Fruit fly (Drosophila melanogaster) whole organism, embryonic: Measurements from ENCODE around the gene CG7943.

Experiments used
- B-H1 ChIP-seq: fragments of 200-800 bp; sonication (Bioruptor generic); IDR thresholded peaks from 3 replicates; pipeline ENCODE4 v1.3.6; 2022; ENCODE audit warnings: missing biosample characterization, missing genetic modification characterization
- CG10565 ChIP-seq: fragments of 200-800 bp; sonication (Bioruptor generic); optimal IDR thresholded peaks from 3 replicates; lab custom pipeline; 2016; ENCODE audit warnings: missing biosample characterization, mild to moderate bottlenecking, missing genetic modification characterization
- CG13296 ChIP-seq: fragments of 200-800 bp; sonication (Bioruptor generic); optimal IDR thresholded peaks from 3 replicates; lab custom pipeline; 2018; ENCODE audit warnings: missing biosample characterization, mild to moderate bottlenecking, missing genetic modification characterization
- CG14441 ChIP-seq: fragments of 200-800 bp; sonication (Bioruptor generic); IDR thresholded peaks from 2 replicates; pipeline ENCODE4 v1.3.6; 2022; ENCODE audit warnings: missing biosample characterization, missing genetic modification characterization
- CG14860 ChIP-seq: fragments of 200-800 bp; sonication (Bioruptor generic); IDR thresholded peaks from 3 replicates; pipeline ENCODE4 v1.3.6; 2022; ENCODE audit warnings: missing biosample characterization, missing genetic modification characterization; ENCODE audit not compliant: partially characterized antibody
- CG1529 ChIP-seq: fragments of 200-800 bp; sonication (Bioruptor generic); optimal IDR thresholded peaks from 3 replicates; lab custom pipeline; 2018; ENCODE audit warnings: missing biosample characterization, missing genetic modification characterization
- CG15479 ChIP-seq: fragments of 200-800 bp; sonication (Bioruptor generic); optimal IDR thresholded peaks from 3 replicates; lab custom pipeline; 2019; ENCODE audit warnings: missing biosample characterization, mild to moderate bottlenecking, missing genetic modification characterization, moderate library complexity
- CG17359 ChIP-seq: fragments of 200-800 bp; sonication (Bioruptor generic); optimal IDR thresholded peaks from 3 replicates; lab custom pipeline; 2018; ENCODE audit warnings: missing biosample characterization, mild to moderate bottlenecking, missing genetic modification characterization, moderate library complexity
- CG2678 ChIP-seq: fragments of 200-800 bp; sonication (Bioruptor generic); optimal IDR thresholded peaks from 3 replicates; lab custom pipeline; 2019; ENCODE audit warnings: missing biosample characterization, mild to moderate bottlenecking, missing genetic modification characterization, moderate library complexity
- CG30403 ChIP-seq: fragments of 200-800 bp; sonication (Bioruptor generic); optimal IDR thresholded peaks from 3 replicates; lab custom pipeline; 2016; ENCODE audit warnings: missing biosample characterization, missing genetic modification characterization
- CG32532 ChIP-seq: fragments of 200-800 bp; sonication (Bioruptor generic); IDR thresholded peaks from 2 replicates; pipeline ENCODE4 v1.3.6; 2022; ENCODE audit warnings: missing biosample characterization, missing genetic modification characterization
- CG4360 ChIP-seq: fragments of 200-800 bp; sonication (Bioruptor generic); IDR thresholded peaks from 2 replicates; pipeline ENCODE4 v1.3.6; 2022; ENCODE audit warnings: missing biosample characterization, missing genetic modification characterization
- CG4424 ChIP-seq: fragments of 200-800 bp; sonication (Bioruptor generic); optimal IDR thresholded peaks from 3 replicates; lab custom pipeline; 2016; ENCODE audit warnings: missing biosample characterization, missing genetic modification characterization
- CG5180 ChIP-seq: fragments of 200-800 bp; sonication (Bioruptor generic); optimal IDR thresholded peaks from 3 replicates; lab custom pipeline; 2017; ENCODE audit warnings: missing biosample characterization, missing genetic modification characterization, mild to moderate bottlenecking, moderate library complexity, missing genetic modification reagents
- CG7357 ChIP-seq: fragments of 200-800 bp; sonication (Bioruptor generic); IDR thresholded peaks from 3 replicates; pipeline ENCODE4 v1.3.6; 2022; ENCODE audit warnings: missing biosample characterization, missing genetic modification characterization
- CG8089 ChIP-seq: fragments of 200-800 bp; sonication (Bioruptor generic); optimal IDR thresholded peaks from 3 replicates; lab custom pipeline; 2016; ENCODE audit warnings: missing biosample characterization, missing genetic modification characterization
- CG9876 ChIP-seq: fragments of 200-800 bp; sonication (Bioruptor generic); optimal IDR thresholded peaks from 2 replicates; lab custom pipeline; 2016; ENCODE audit warnings: missing biosample characterization, missing genetic modification characterization
- Dad ChIP-seq: fragments of 200-800 bp; sonication (Bioruptor generic); optimal IDR thresholded peaks from 3 replicates; lab custom pipeline; 2016; ENCODE audit warnings: missing biosample characterization, missing genetic modification characterization
- Doc3 ChIP-seq: fragments of 200-800 bp; sonication (Bioruptor generic); IDR thresholded peaks from 3 replicates; pipeline ENCODE4 v1.3.6; 2022; ENCODE audit warnings: missing biosample characterization, missing genetic modification characterization; ENCODE audit not compliant: partially characterized antibody
- Dref ChIP-seq: fragments of 200-800 bp; sonication (Bioruptor generic); IDR thresholded peaks from 2 replicates; pipeline ENCODE4 v1.3.6; 2022; ENCODE audit warnings: missing biosample characterization, missing genetic modification characterization
- ERR ChIP-seq: fragments of 200-800 bp; sonication (Bioruptor generic); optimal IDR thresholded peaks from 2 replicates; lab custom pipeline; 2016; ENCODE audit warnings: missing biosample characterization, missing genetic modification characterization
- Fer1 ChIP-seq: fragments of 200-800 bp; sonication (Bioruptor generic); optimal IDR thresholded peaks from 2 replicates; lab custom pipeline; 2017; ENCODE audit warnings: missing biosample characterization, mild to moderate bottlenecking, missing genetic modification characterization
- Fer2 ChIP-seq: fragments of 200-800 bp; sonication (Bioruptor generic); optimal IDR thresholded peaks from 2 replicates; lab custom pipeline; 2018; ENCODE audit warnings: missing biosample characterization, mild to moderate bottlenecking, missing genetic modification characterization, moderate library complexity
- GATAe ChIP-seq: fragments of 200-800 bp; sonication (Bioruptor generic); conservative IDR thresholded peaks from 2 replicates; pipeline ENCODE4 v1.3.6; 2022; ENCODE audit warnings: missing biosample characterization, missing genetic modification characterization
- H2.0 ChIP-seq: fragments of 200-800 bp; sonication (Bioruptor generic); IDR thresholded peaks from 2 replicates; pipeline ENCODE4 v1.3.6; 2022; ENCODE audit warnings: missing biosample characterization, missing genetic modification characterization
- HmgZ ChIP-seq: fragments of 200-800 bp; sonication (Bioruptor generic); optimal IDR thresholded peaks from 2 replicates; lab custom pipeline; 2018; ENCODE audit warnings: missing biosample characterization, mild to moderate bottlenecking, missing genetic modification characterization
- Hr78 ChIP-seq, 2 experiments: fragments of 200-800 bp in 1 of 2; fragments of >200 bp in 1 of 2; sonication (Bioruptor generic) in 1 of 2; optimal IDR thresholded peaks; 2 replicates each; lab custom pipeline; 2017 to 2019; ENCODE audit warnings: missing biosample characterization in 2 of 2, missing genetic modification characterization in 2 of 2, mild to moderate bottlenecking in 1 of 2, moderate library complexity in 1 of 2
- Lhr ChIP-seq: fragments of 200-800 bp; sonication (Bioruptor generic); optimal IDR thresholded peaks from 3 replicates; lab custom pipeline; 2017; ENCODE audit warnings: mild to moderate bottlenecking, missing biosample characterization, missing genetic modification reagents, missing genetic modification characterization
- Meics ChIP-seq: fragments of 200-800 bp; sonication (Bioruptor generic); optimal IDR thresholded peaks from 2 replicates; lab custom pipeline; 2017; ENCODE audit warnings: missing biosample characterization, mild to moderate bottlenecking, missing genetic modification characterization
- Mrtf ChIP-seq: fragments of 200-800 bp; sonication (Bioruptor generic); IDR thresholded peaks from 3 replicates; pipeline ENCODE4 v1.3.6; 2022; ENCODE audit warnings: missing biosample characterization, missing genetic modification characterization
- Myb ChIP-seq: fragments of 200-800 bp; sonication (Bioruptor generic); optimal IDR thresholded peaks from 2 replicates; lab custom pipeline; 2016; ENCODE audit warnings: missing biosample characterization, missing genetic modification characterization
- NFAT ChIP-seq: fragments of 200-800 bp; sonication (Bioruptor generic); IDR thresholded peaks from 2 replicates; pipeline ENCODE4 v1.3.6; 2022; ENCODE audit warnings: missing biosample characterization, missing genetic modification characterization
- Opbp ChIP-seq: fragments of 200-800 bp; sonication (Bioruptor generic); IDR thresholded peaks from 3 replicates; pipeline ENCODE4 v1.3.6; 2022; ENCODE audit warnings: missing biosample characterization, missing genetic modification characterization; ENCODE audit not compliant: partially characterized antibody
- al ChIP-seq: fragments of 200-800 bp; sonication (Bioruptor generic); IDR thresholded peaks from 2 replicates; pipeline ENCODE4 v1.3.6; 2022; ENCODE audit warnings: missing biosample characterization, missing genetic modification characterization
- corto ChIP-seq: fragments of 200-800 bp; sonication (Bioruptor generic); optimal IDR thresholded peaks from 2 replicates; lab custom pipeline; 2016; ENCODE audit warnings: missing biosample characterization, mild to moderate bottlenecking, missing genetic modification characterization, moderate library complexity
- crc ChIP-seq: fragments of 200-800 bp; sonication (Bioruptor generic); optimal IDR thresholded peaks from 2 replicates; lab custom pipeline; 2016; ENCODE audit warnings: missing biosample characterization, missing genetic modification characterization
- gsb-n ChIP-seq: fragments of 200-800 bp; sonication (Bioruptor generic); optimal IDR thresholded peaks from 3 replicates; lab custom pipeline; 2018; ENCODE audit warnings: missing biosample characterization, mild to moderate bottlenecking, missing genetic modification characterization
- insv ChIP-seq, 2 experiments: fragments of 200-800 bp; sonication (Bioruptor generic); optimal IDR thresholded peaks; 3 replicates each; lab custom pipeline; 2016 to 2018; ENCODE audit warnings: missing biosample characterization in 2 of 2, missing genetic modification characterization in 2 of 2
- lmd ChIP-seq: fragments of 200-800 bp; sonication (Bioruptor generic); IDR thresholded peaks from 2 replicates; pipeline ENCODE4 v1.3.6; 2022; ENCODE audit warnings: missing biosample characterization, missing genetic modification characterization
- odd ChIP-seq: fragments of 200-800 bp; sonication (Bioruptor generic); optimal IDR thresholded peaks from 2 replicates; lab custom pipeline; 2017; ENCODE audit warnings: missing biosample characterization, mild to moderate bottlenecking, missing genetic modification characterization
- p53 ChIP-seq: fragments of 200-800 bp; sonication (Bioruptor generic); optimal IDR thresholded peaks from 2 replicates; lab custom pipeline; 2016; ENCODE audit warnings: missing biosample characterization, missing genetic modification characterization
- psq ChIP-seq: fragments of 200-800 bp; sonication (Bioruptor generic); optimal IDR thresholded peaks from 2 replicates; lab custom pipeline; 2017; ENCODE audit warnings: missing biosample characterization, missing genetic modification characterization
- slbo ChIP-seq: fragments of 200-800 bp; sonication (Bioruptor generic); IDR thresholded peaks from 2 replicates; pipeline ENCODE4 v1.3.6; 2022; ENCODE audit warnings: missing biosample characterization, missing genetic modification characterization
- toy ChIP-seq: fragments of 200-800 bp; sonication (Bioruptor generic); IDR thresholded peaks from 2 replicates; pipeline ENCODE4 v1.3.6; 2022; ENCODE audit warnings: missing biosample characterization, missing genetic modification characterization
- trem ChIP-seq: fragments of 200-800 bp; optimal IDR thresholded peaks from 3 replicates; lab custom pipeline; 2019; ENCODE audit warnings: missing biosample characterization, mild to moderate bottlenecking, missing genetic modification characterization, moderate library complexity
- vnd ChIP-seq: fragments of 200-800 bp; sonication (Bioruptor generic); IDR thresholded peaks from 3 replicates; pipeline ENCODE4 v1.3.6; 2022; ENCODE audit warnings: missing biosample characterization, missing genetic modification characterization; ENCODE audit not compliant: partially characterized antibody
- yki ChIP-seq: fragments of >200 bp; optimal IDR thresholded peaks from 3 replicates; lab custom pipeline; 2018
- zen2 ChIP-seq: fragments of 200-800 bp; sonication (Bioruptor generic); IDR thresholded peaks from 3 replicates; pipeline ENCODE4 v1.3.6; 2022; ENCODE audit warnings: missing biosample characterization, missing genetic modification characterization; ENCODE audit not compliant: partially characterized antibody
- zf30C ChIP-seq: fragments of 200-800 bp; sonication (Bioruptor generic); optimal IDR thresholded peaks from 3 replicates; lab custom pipeline; 2018; ENCODE audit warnings: missing biosample characterization, mild to moderate bottlenecking, missing genetic modification characterization

Gene CG7943

DNA sequence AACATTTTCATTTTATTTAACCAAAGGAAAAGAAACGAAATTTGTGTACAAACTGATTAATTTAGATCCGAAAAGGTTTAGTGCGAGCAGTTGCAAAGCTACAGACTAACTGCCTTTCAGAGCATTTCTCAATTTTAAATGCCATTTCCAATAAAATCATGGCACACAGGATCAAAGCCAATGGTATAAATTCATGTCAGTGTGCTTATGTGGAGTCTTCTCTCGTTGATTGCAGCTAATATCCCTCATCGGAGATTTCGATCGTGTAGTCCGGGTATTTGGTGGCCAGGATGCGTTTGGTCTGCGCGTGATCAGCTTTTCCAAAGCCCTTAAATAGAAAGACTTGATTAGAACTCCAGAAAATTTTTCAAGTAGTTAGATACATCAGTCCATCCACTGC, 7.6 kb upstream of the CG7943 start, which contains the start of gene janB:
janB (minus strand) TSS at position 101 of the 400 bp plus-strand sequence.
- TF ChIP-seq Fer1 (GFP tag; lab: Kevin White, UChicago) (no peak), GATAe (GFP tag; lab: Robert Waterston, UW) (no peak), CG10565 (GFP tag; lab: Kevin White, UChicago) (no peak), CG30403 (no peak), zen2 (no peak), CG15479 (GFP tag; lab: Kevin White, UChicago) (no peak), lmd (GFP tag; lab: Robert Waterston, UW) (no peak), CG9876 (no peak), CG17359 (tag; lab: Kevin White, UChicago) (no peak)

DNA sequence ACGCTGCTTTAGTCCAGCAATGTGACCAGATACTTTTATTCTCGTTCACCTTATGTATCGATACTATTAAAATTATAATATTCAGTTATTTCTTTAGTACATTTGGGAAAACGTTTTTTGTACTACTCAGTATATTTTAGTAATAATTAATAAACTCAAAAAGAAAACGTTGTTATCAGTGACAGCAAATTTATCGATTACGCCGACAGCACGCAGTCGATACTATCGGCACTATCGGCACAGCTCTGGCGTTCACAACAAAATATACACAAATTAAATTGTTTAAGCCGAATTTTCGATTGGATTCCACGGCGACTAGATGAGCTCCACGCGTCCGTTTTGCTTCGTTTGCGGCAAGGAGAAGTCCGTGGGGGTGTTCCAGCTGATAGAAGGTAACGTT, 6.8 kb upstream of the CG7943 start, which contains the start of the genes janA, Sry-alpha and Sry-beta:
janA (minus strand) TSS at position 40 of the 400 bp plus-strand sequence.
Sry-alpha (plus strand) TSS at position 226 of the 400 bp plus-strand sequence.
Sry-beta (plus strand) TSS at position 226 of the 400 bp plus-strand sequence.
- TF ChIP-seq CG8089 (GFP tag; lab: Kevin White, UChicago) = no peak
- TF ChIP-seq al = no peak
- no peak for TF ChIP-seq CG15479 (GFP tag; lab: Kevin White, UChicago)
- TF ChIP-seq Hr78 (GFP tag; optimal IDR thresholded peaks at IDR 0.05; lab: Kevin White, UChicago) = no peak
- TF ChIP-seq Fer2 = no peak
- no peak for TF ChIP-seq ERR (GFP tag; lab: Kevin White, UChicago)
- peak; percentile 24 for TF ChIP-seq Lhr (GFP tag; lab: Kevin White, UChicago)
- no peak for TF ChIP-seq CG2678 (tag; lab: Kevin White, UChicago)
- no peak for TF ChIP-seq zf30C (GFP tag; lab: Kevin White, UChicago)
- TF ChIP-seq H2.0 (GFP tag; lab: Robert Waterston, UW) = no peak
- TF ChIP-seq toy (GFP tag; lab: Robert Waterston, UW) = no peak
- TF ChIP-seq CG30403 = peak; percentile 16
- TF ChIP-seq Opbp (GFP tag; lab: Robert Waterston, UW) = peak; percentile 98
- TF ChIP-seq CG10565 (GFP tag; lab: Kevin White, UChicago) = no peak
- no peak for TF ChIP-seq Dad (GFP tag; lab: Kevin White, UChicago)
- no peak for TF ChIP-seq odd
- no peak for TF ChIP-seq NFAT (GFP tag; lab: Robert Waterston, UW)
- TF ChIP-seq B-H1 (GFP tag; lab: Robert Waterston, UW) = no peak
- TF ChIP-seq vnd (GFP tag; lab: Robert Waterston, UW) = peak; percentile 100
- peak; percentile 99 for TF ChIP-seq zen2
- no peak; the same call in 1 of the 2 replicates for TF ChIP-seq CG32532
- TF ChIP-seq CG4360 (GFP tag; lab: Robert Waterston, UW) = no peak; the same call in 1 of the 2 replicates
- TF ChIP-seq trem (tag; lab: Kevin White, UChicago) = peak; percentile 75
- TF ChIP-seq CG4424 (GFP tag; lab: Kevin White, UChicago) = no peak
- no peak for TF ChIP-seq corto (GFP tag; lab: Kevin White, UChicago)
- TF ChIP-seq Doc3 = peak; percentile 100
- peak; percentile 92 for TF ChIP-seq Dref (GFP tag; lab: Robert Waterston, UW)
- TF ChIP-seq CG13296 (GFP tag; lab: Kevin White, UChicago) = no peak
- TF ChIP-seq CG5180 (GFP tag; lab: Kevin White, UChicago) = no peak
- no peak for TF ChIP-seq p53
- TF ChIP-seq yki (lab: Kevin White, UChicago) = no peak
- no peak for TF ChIP-seq Meics (GFP tag; lab: Kevin White, UChicago)
- TF ChIP-seq gsb-n (tag; lab: Kevin White, UChicago) = no peak
- no peak for TF ChIP-seq crc (GFP tag; lab: Kevin White, UChicago)
- no peak for TF ChIP-seq CG7357 (GFP tag; lab: Robert Waterston, UW)
- TF ChIP-seq CG14860 = peak; percentile 99
- TF ChIP-seq psq (GFP tag; lab: Kevin White, UChicago) = no peak
- no peak for TF ChIP-seq CG1529 (GFP tag; lab: Kevin White, UChicago)
- no peak for TF ChIP-seq insv (GFP tag; optimal IDR thresholded peaks at IDR 0.05; lab: Kevin White, UChicago)
- peak; percentile 29 for TF ChIP-seq Myb (GFP tag; lab: Kevin White, UChicago)
- TF ChIP-seq HmgZ (tag; lab: Kevin White, UChicago) = peak; percentile 55
- no peak for TF ChIP-seq Mrtf (GFP tag; lab: Robert Waterston, UW)
- TF ChIP-seq CG14441 = no peak
- peak; percentile 24; the same call in 1 of the 2 replicates for TF ChIP-seq slbo
